Fruit fly (Drosophila melanogaster): ENCODE measurements around the gene tut.

dm6 chr3L:8177795-8178564 lies 32.6 kb downstream of the tut start, which contains the start of gene Nmt:
- peak; percentile 75 for TF ChIP-seq Scr (GFP tag; IDR thresholded peaks at IDR 0.05; ENCODE audit: partially characterized antibody)
- TF ChIP-seq pros (GFP tag; optimal IDR thresholded peaks at IDR 0.05), result no peak
- peak; percentile 81 for TF ChIP-seq unc-4 (GFP tag; IDR thresholded peaks at IDR 0.05; ENCODE audit: partially characterized antibody)
- TF ChIP-seq CG7372 (GFP tag; IDR thresholded peaks at IDR 0.05), result no peak
- no peak for TF ChIP-seq Gug (GFP tag; IDR thresholded peaks at IDR 0.05)
- no peak for TF ChIP-seq dm (GFP tag; optimal IDR thresholded peaks at IDR 0.05)
- no peak for TF ChIP-seq PHDP (tag; optimal IDR thresholded peaks at IDR 0.05)
- no peak for TF ChIP-seq h (optimal IDR thresholded peaks at IDR 0.05)

Data from whole organism, embryonic.